Worm (Caenorhabditis elegans) whole organism, L4 larva: ENCODE measurements around the gene henn-1.
A peak's percentile ranks its signal among the peaks of the same experiment; 100 is the strongest.

Source experiments
- D1046.2 ChIP-seq: fragments of 200-800 bp; sonication (Bioruptor generic); IDR thresholded peaks from 2 replicates; pipeline ENCODE4 v1.3.6; 2022; ENCODE audit warnings: missing genetic modification characterization, missing compliant biosample characterization
- F10B5.3 ChIP-seq: sonication (generic microtip); optimal IDR thresholded peaks from 2 replicates; lab custom pipeline; 2016; ENCODE audit warnings: mild to moderate bottlenecking, missing genetic modification characterization, missing compliant biosample characterization
- T20F7.1 ChIP-seq: fragments of 200-800 bp; sonication (Bioruptor generic); optimal IDR thresholded peaks from 2 replicates; lab custom pipeline; 2018; ENCODE audit warnings: mild to moderate bottlenecking, missing genetic modification characterization, missing compliant biosample characterization
- Y105C5A.15 ChIP-seq: fragments of 200-800 bp; sonication (Bioruptor generic); IDR thresholded peaks from 2 replicates; pipeline ENCODE4 v1.3.6; 2022; ENCODE audit warnings: missing genetic modification characterization, missing compliant biosample characterization
- Y5F2A.4 ChIP-seq: fragments of 200-800 bp; sonication (Bioruptor generic); optimal IDR thresholded peaks from 2 replicates; lab custom pipeline; 2018; ENCODE audit warnings: mild to moderate bottlenecking, missing genetic modification characterization, missing compliant biosample characterization
- ZK546.5 ChIP-seq, 2 experiments: sonication (generic microtip); optimal IDR thresholded peaks; 2 replicates each; lab custom pipeline; 2017; ENCODE audit warnings: missing biosample characterization in 2 of 2, missing genetic modification characterization in 2 of 2
- aly-2 ChIP-seq: sonication (generic microtip); optimal IDR thresholded peaks from 2 replicates; lab custom pipeline; 2018; ENCODE audit warnings: missing biosample characterization, missing genetic modification characterization
- ama-1 ChIP-seq: fragments of 150-350 bp; optimal IDR thresholded peaks from 2 replicates; lab custom pipeline; 2014; ENCODE audit warnings: inconsistent platforms, mixed read lengths
- attf-4 ChIP-seq: sonication (generic microtip); optimal IDR thresholded peaks from 3 replicates; lab custom pipeline; 2017; ENCODE audit warnings: missing biosample characterization, missing genetic modification characterization
- ceh-44 ChIP-seq: fragments of 200-800 bp; sonication (Bioruptor generic); IDR thresholded peaks from 2 replicates; pipeline ENCODE4 v1.3.6; 2022; ENCODE audit warnings: missing genetic modification reagents, missing genetic modification characterization, missing compliant biosample characterization
- ceh-62 ChIP-seq: sonication (generic microtip); optimal IDR thresholded peaks from 2 replicates; lab custom pipeline; 2017; ENCODE audit warnings: missing biosample characterization, missing genetic modification characterization
- ces-1 ChIP-seq: fragments of 150-350 bp; sonication (generic microtip); optimal IDR thresholded peaks from 4 replicates; lab custom pipeline; 2014; ENCODE audit warnings: missing biosample characterization, missing genetic modification reagents, missing genetic modification characterization
- daf-12 ChIP-seq: fragments of 150-350 bp; optimal IDR thresholded peaks from 2 replicates; lab custom pipeline; 2014; ENCODE audit warnings: missing biosample characterization, missing genetic modification reagents, missing genetic modification characterization
- daf-19 ChIP-seq: fragments of 200-800 bp; sonication (Bioruptor generic); conservative IDR thresholded peaks from 2 replicates; pipeline ENCODE4 v1.3.6; 2022; ENCODE audit warnings: missing genetic modification characterization, missing compliant biosample characterization
- dmd-9 ChIP-seq: fragments of 200-800 bp; sonication (Bioruptor generic); IDR thresholded peaks from 2 replicates; pipeline ENCODE4 v1.3.6; 2022; ENCODE audit warnings: missing genetic modification reagents, missing genetic modification characterization, missing compliant biosample characterization
- dpl-1 ChIP-seq: fragments of 150-350 bp; optimal IDR thresholded peaks from 2 replicates; lab custom pipeline; 2014; ENCODE audit warnings: missing biosample characterization, missing genetic modification reagents, missing genetic modification characterization
- egl-43 ChIP-seq: fragments of 200-800 bp; sonication (Bioruptor generic); IDR thresholded peaks from 2 replicates; pipeline ENCODE4 v1.3.6; 2022; ENCODE audit warnings: missing genetic modification reagents, missing genetic modification characterization, missing compliant biosample characterization
- fkh-10 ChIP-seq: fragments of 150-350 bp; optimal IDR thresholded peaks from 2 replicates; lab custom pipeline; 2014; ENCODE audit warnings: missing biosample characterization, missing genetic modification reagents, missing genetic modification characterization
- fos-1 ChIP-seq: fragments of 150-350 bp; optimal IDR thresholded peaks from 2 replicates; lab custom pipeline; 2014; ENCODE audit warnings: missing biosample characterization, missing genetic modification characterization
- hif-1 ChIP-seq, 2 experiments: sonication (generic microtip); optimal IDR thresholded peaks; 2 replicates each; lab custom pipeline; 2016 to 2017; ENCODE audit warnings: missing compliant biosample characterization in 2 of 2, missing genetic modification characterization in 2 of 2, missing genetic modification reagents in 2 of 2, missing genotype in 2 of 2, mild to moderate bottlenecking in 1 of 2
- hlh-11 ChIP-seq: fragments of 200-800 bp; sonication (Bioruptor generic); optimal IDR thresholded peaks from 2 replicates; lab custom pipeline; 2018; ENCODE audit warnings: mild to moderate bottlenecking, missing genetic modification characterization, missing compliant biosample characterization
- hmg-1.1 ChIP-seq: fragments of 200-800 bp; sonication (Bioruptor generic); IDR thresholded peaks from 2 replicates; pipeline ENCODE4 v1.3.6; 2022; ENCODE audit warnings: missing genetic modification reagents, missing genetic modification characterization, missing compliant biosample characterization
- lim-7 ChIP-seq: fragments of 200-800 bp; sonication (Bioruptor generic); IDR thresholded peaks from 2 replicates; pipeline ENCODE4 v1.3.6; 2022; ENCODE audit warnings: missing genetic modification characterization, missing compliant biosample characterization
- lin-13 ChIP-seq: fragments of 150-350 bp; optimal IDR thresholded peaks from 2 replicates; lab custom pipeline; 2014; ENCODE audit warnings: missing biosample characterization, missing genetic modification reagents, missing genetic modification characterization
- lin-38 ChIP-seq: fragments of 200-800 bp; sonication (Bioruptor generic); IDR thresholded peaks from 2 replicates; pipeline ENCODE4 v1.3.6; 2022; ENCODE audit warnings: missing genetic modification reagents, missing genetic modification characterization, missing compliant biosample characterization
- lir-3 ChIP-seq: sonication (generic microtip); optimal IDR thresholded peaks from 2 replicates; lab custom pipeline; 2016; ENCODE audit warnings: mild to moderate bottlenecking, missing genetic modification characterization, missing compliant biosample characterization
- lsy-2 ChIP-seq, 2 experiments: fragments of 150-350 bp in 1 of 2; sonication (generic microtip) in 1 of 2; optimal IDR thresholded peaks; 2 replicates each; lab custom pipeline; 2014 to 2017; ENCODE audit warnings: missing biosample characterization in 2 of 2, missing genetic modification characterization in 2 of 2
- mep-1 ChIP-seq: fragments of 150-350 bp; sonication (generic microtip); optimal IDR thresholded peaks from 3 replicates; lab custom pipeline; 2014; ENCODE audit warnings: missing biosample characterization, missing genetic modification characterization
- mxl-2 ChIP-seq: fragments of 200-800 bp; sonication (Bioruptor generic); conservative IDR thresholded peaks from 2 replicates; pipeline ENCODE4 v1.3.6; 2022; ENCODE audit warnings: missing genetic modification reagents, missing genetic modification characterization, missing compliant biosample characterization
- nhr-10 ChIP-seq: fragments of 150-350 bp; optimal IDR thresholded peaks from 2 replicates; lab custom pipeline; 2014; ENCODE audit warnings: missing biosample characterization, missing genetic modification characterization
- nhr-11 ChIP-seq: fragments of 150-350 bp; optimal IDR thresholded peaks from 2 replicates; lab custom pipeline; 2014; ENCODE audit warnings: missing biosample characterization, missing genetic modification characterization
- nhr-111 ChIP-seq: fragments of 200-800 bp; sonication (Bioruptor generic); optimal IDR thresholded peaks from 2 replicates; lab custom pipeline; 2018; ENCODE audit warnings: mild to moderate bottlenecking, missing genetic modification characterization, missing compliant biosample characterization
- nhr-25 ChIP-seq: sonication (generic microtip); optimal IDR thresholded peaks from 2 replicates; lab custom pipeline; 2017; ENCODE audit warnings: missing genetic modification characterization, mild to moderate bottlenecking, missing compliant biosample characterization, antibody characterized with exemption, moderate library complexity, borderline replicate concordance; ENCODE audit not compliant: insufficient read depth
- nhr-48 ChIP-seq: sonication (generic microtip); optimal IDR thresholded peaks from 2 replicates; lab custom pipeline; 2016; ENCODE audit warnings: mild to moderate bottlenecking, missing genetic modification characterization, missing compliant biosample characterization
- nhr-6 ChIP-seq: fragments of 150-350 bp; optimal IDR thresholded peaks from 2 replicates; lab custom pipeline; 2014; ENCODE audit warnings: missing biosample characterization, missing genetic modification characterization
- php-3 ChIP-seq: fragments of 200-800 bp; sonication (Bioruptor generic); IDR thresholded peaks from 2 replicates; pipeline ENCODE4 v1.3.6; 2022; ENCODE audit warnings: missing genetic modification reagents, missing genetic modification characterization, missing compliant biosample characterization
- set-16 ChIP-seq: fragments of 200-800 bp; sonication (Bioruptor generic); IDR thresholded peaks from 2 replicates; pipeline ENCODE4 v1.3.6; 2022; ENCODE audit warnings: missing genetic modification reagents, missing genetic modification characterization, missing compliant biosample characterization
- spr-1 ChIP-seq: sonication (generic microtip); optimal IDR thresholded peaks from 2 replicates; lab custom pipeline; 2016; ENCODE audit warnings: mild to moderate bottlenecking, missing genetic modification characterization, missing compliant biosample characterization
- spr-3 ChIP-seq: fragments of 200-800 bp; sonication (Bioruptor generic); optimal IDR thresholded peaks from 2 replicates; lab custom pipeline; 2018; ENCODE audit warnings: mild to moderate bottlenecking, missing genetic modification characterization, missing compliant biosample characterization
- tra-1 ChIP-seq: fragments of 200-800 bp; sonication (Bioruptor generic); IDR thresholded peaks from 2 replicates; pipeline ENCODE4 v1.3.6; 2022; ENCODE audit warnings: missing genetic modification reagents, missing genetic modification characterization, missing compliant biosample characterization
- unc-130 ChIP-seq: sonication (generic microtip); optimal IDR thresholded peaks from 2 replicates; lab custom pipeline; 2016; ENCODE audit warnings: missing genetic modification reagents, missing genetic modification characterization, missing compliant biosample characterization
- unc-62 ChIP-seq, 3 experiments: fragments of 150-350 bp in 1 of 3; sonication (generic microtip); optimal IDR thresholded peaks in 2 of 3; peaks in 1 of 3; 1 replicate in 1 of 3; 2 replicates in 2 of 3; lab custom pipeline; 2014 to 2017; ENCODE audit warnings: missing biosample characterization in 3 of 3, missing genetic modification characterization in 3 of 3, missing genetic modification reagents in 3 of 3, missing genotype in 1 of 3
- zag-1 ChIP-seq: fragments of 150-350 bp; optimal IDR thresholded peaks from 2 replicates; lab custom pipeline; 2014; ENCODE audit warnings: missing biosample characterization, missing genetic modification characterization
- zfp-2 ChIP-seq: sonication (generic microtip); optimal IDR thresholded peaks from 2 replicates; lab custom pipeline; 2016; ENCODE audit warnings: mild to moderate bottlenecking, missing genetic modification characterization, missing compliant biosample characterization
- ztf-11 ChIP-seq: fragments of 150-350 bp; optimal IDR thresholded peaks from 2 replicates; lab custom pipeline; 2014; ENCODE audit warnings: missing biosample characterization, missing genetic modification characterization

henn-1 gene

DNA sequence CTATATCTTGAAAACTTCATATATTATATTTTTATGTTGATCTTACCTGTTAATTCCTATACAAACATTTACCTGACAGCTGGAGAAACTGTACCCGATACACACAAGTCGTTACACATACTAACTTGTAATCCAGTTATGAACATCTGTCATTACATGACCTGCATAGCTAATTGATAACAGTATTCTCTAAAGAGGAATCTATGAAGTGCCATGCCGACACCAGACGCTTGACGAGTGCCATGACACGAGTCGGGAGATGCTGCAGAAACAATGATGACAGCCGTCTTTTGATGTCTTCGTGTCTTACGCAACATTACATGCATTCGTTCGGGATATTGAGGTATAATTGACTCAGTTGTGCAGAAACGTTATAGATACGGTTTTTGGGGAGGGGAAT, 12.4 kb upstream of the henn-1 start:
- TF ChIP-seq egl-43 = no peak

ce11 chrIII:8224769-8225168, 7.7 kb upstream of the henn-1 start, which contains the start of gene mob-4:
TSS of gene mob-4 (plus strand) at chrIII:8225097.
- TF ChIP-seq ama-1 (lab: Kevin White, UChicago) (no peak), nhr-11 (tag; lab: Kevin White, UChicago) (no peak), daf-12 (tag; lab: Kevin White, UChicago) (no peak), Y5F2A.4 (GFP tag; lab: Kevin White, UChicago) (no peak), T20F7.1 (GFP tag; lab: Kevin White, UChicago) (peak; percentile 92), mep-1 (tag; lab: Kevin White, UChicago) (no peak), ceh-44 (GFP tag; lab: Robert Waterston, UW) (no peak), zfp-2 (no peak), dpl-1 (peak; percentile 4), hif-1 (tag; optimal IDR thresholded peaks at IDR 0.05; lab: Kevin White, UChicago) (no peak), lsy-2 (tag; optimal IDR thresholded peaks at IDR 0.05; lab: Kevin White, UChicago) (peak in 1 of 2 experiments; percentile 9), nhr-111 (GFP tag; lab: Kevin White, UChicago) (no peak), lin-38 (GFP tag; lab: Robert Waterston, UW) (no peak)

ce11 chrIII:8226178-8226577, 6.3 kb upstream of the henn-1 start, which contains the start of gene rfs-1:
TSS of gene rfs-1 (plus strand) at chrIII:8226478.
- no peak for TF ChIP-seq lin-13 (GFP tag; lab: Kevin White, UChicago)
- TF ChIP-seq dmd-9 = no peak
- no peak for TF ChIP-seq mxl-2 (GFP tag; lab: Robert Waterston, UW)
- no peak for TF ChIP-seq php-3 (GFP tag; lab: Robert Waterston, UW)
- no peak for TF ChIP-seq D1046.2 (GFP tag; lab: Robert Waterston, UW)
- TF ChIP-seq ceh-62 = no peak
- TF ChIP-seq, all 104 proteins: peak for 0

DNA sequence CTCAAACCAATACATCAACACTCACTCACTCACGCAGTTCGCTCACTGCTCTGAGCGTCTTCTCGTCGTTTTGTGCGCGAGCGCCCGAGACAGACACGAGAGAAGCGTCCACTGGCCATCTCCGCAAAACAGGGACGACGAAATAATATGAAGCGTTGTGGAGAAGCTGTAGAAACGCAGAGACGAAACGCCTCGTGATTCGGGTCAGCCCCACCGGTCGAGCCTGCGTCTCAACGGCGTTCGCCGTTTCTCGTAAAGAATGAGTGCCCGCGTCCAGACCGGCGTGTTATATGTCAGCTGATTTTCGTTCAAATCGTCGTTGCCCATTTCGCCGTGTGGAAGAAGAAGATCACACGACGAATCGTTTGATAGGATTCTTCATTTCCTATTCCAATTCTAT, 4.9 kb upstream of the henn-1 start, which contains the start of gene fbxl-1:
Gene fbxl-1 (plus strand): TSS at position 320 of the 400 bp plus-strand sequence.
- TF ChIP-seq hlh-11 (tag; lab: Kevin White, UChicago) = peak; percentile 99
- peak in 1 of 2 experiments; percentile 99 for TF ChIP-seq unc-62 (GFP tag; optimal IDR thresholded peaks at IDR 0.05 in 1 of 2; lab: Kevin White, UChicago)
- TF ChIP-seq unc-62 (tag; optimal IDR thresholded peaks at IDR 0.05; lab: Kevin White, UChicago) = no peak
- TF ChIP-seq fos-1 = no peak
- peak; percentile 28 for TF ChIP-seq aly-2
- no peak for TF ChIP-seq spr-3
- TF ChIP-seq zag-1 (tag; lab: Kevin White, UChicago) = no peak
- TF ChIP-seq daf-19 = no peak
- TF ChIP-seq mep-1 (tag; lab: Kevin White, UChicago) = peak; percentile 90
- TF ChIP-seq Y105C5A.15 (GFP tag; lab: Robert Waterston, UW) = no peak
- no peak for TF ChIP-seq tra-1 (GFP tag; lab: Robert Waterston, UW)
- TF ChIP-seq ztf-11 (tag; lab: Kevin White, UChicago) = no peak
- no peak for TF ChIP-seq ceh-44 (GFP tag; lab: Robert Waterston, UW)
- TF ChIP-seq ama-1 (lab: Kevin White, UChicago) = no peak
- peak; percentile 93 for TF ChIP-seq hmg-1.1 (GFP tag; lab: Robert Waterston, UW)
- no peak for TF ChIP-seq zfp-2
- peak; percentile 28 for TF ChIP-seq fkh-10
- no peak for TF ChIP-seq lim-7 (GFP tag; lab: Robert Waterston, UW)
- no peak for TF ChIP-seq nhr-111 (GFP tag; lab: Kevin White, UChicago)
- TF ChIP-seq hif-1 (tag; optimal IDR thresholded peaks at IDR 0.05; lab: Kevin White, UChicago) = peak; percentile 16 to 84
- TF ChIP-seq lin-38 (GFP tag; lab: Robert Waterston, UW) = peak; percentile 59
- TF ChIP-seq spr-1 = peak; percentile 36
- peak in 1 of 2 experiments; percentile 39 for TF ChIP-seq ZK546.5 (tag; optimal IDR thresholded peaks at IDR 0.05; lab: Kevin White, UChicago)
- peak; percentile 76 for TF ChIP-seq nhr-6
- peak; percentile 79 for TF ChIP-seq egl-43
- TF ChIP-seq ces-1 (GFP tag; lab: Kevin White, UChicago) = no peak
- TF ChIP-seq attf-4 (tag; lab: Kevin White, UChicago) = no peak
- peak; percentile 89 for TF ChIP-seq set-16 (GFP tag; lab: Robert Waterston, UW)
- TF ChIP-seq nhr-25 (tag; lab: Kevin White, UChicago) = no peak
- TF ChIP-seq nhr-48 (tag; lab: Kevin White, UChicago) = peak; percentile 31
- TF ChIP-seq unc-130 (GFP tag; lab: Kevin White, UChicago) = no peak
- no peak for TF ChIP-seq nhr-10 (tag; lab: Kevin White, UChicago)
- peak; percentile 80 to 82 for TF ChIP-seq lsy-2 (tag; optimal IDR thresholded peaks at IDR 0.05; lab: Kevin White, UChicago)
- no peak for TF ChIP-seq F10B5.3 (tag; lab: Kevin White, UChicago)
- TF ChIP-seq lir-3 (tag; lab: Kevin White, UChicago) = no peak
